Fruit fly (Drosophila melanogaster): Measurements from ENCODE around the gene fz.
A peak's percentile ranks its signal among the peaks of the same experiment; 100 is the strongest.

fz gene

dm6 chr3L:14329042-14329441 lies 54.9 kb downstream of the fz start, which contains the start of gene CG13482:
Gene CG13482 (plus strand): TSS chr3L:14329346.
- TF ChIP-seq kay (GFP tag; ENCODE audit: borderline replicate concordance) = peak; percentile 96
- no peak for TF ChIP-seq CG7045 (GFP tag; optimal IDR thresholded peaks at IDR 0.05)

dm6 chr3L:14332533-14332932 lies 58.4 kb downstream of the fz start:
- TF ChIP-seq CG11617 (GFP tag; optimal IDR thresholded peaks at IDR 0.05) = no peak

dm6 chr3L:14335880-14336279 lies 61.7 kb downstream of the fz start:
- TF ChIP-seq CG7101 (tag; optimal IDR thresholded peaks at IDR 0.05) = no peak
- peak; percentile 45 for TF ChIP-seq kay (GFP tag; ENCODE audit: borderline replicate concordance)
- TF ChIP-seq Mnt (GFP tag; optimal IDR thresholded peaks at IDR 0.05) = no peak
- no peak for TF ChIP-seq Hr96 (GFP tag; optimal IDR thresholded peaks at IDR 0.05)
- no peak for TF ChIP-seq CG12768 (GFP tag; optimal IDR thresholded peaks at IDR 0.05)
- TF ChIP-seq CG33017 (tag; optimal IDR thresholded peaks at IDR 0.05) = no peak
- no peak for TF ChIP-seq CG14711 (tag; optimal IDR thresholded peaks at IDR 0.05)
- TF ChIP-seq CG1620 (GFP tag; optimal IDR thresholded peaks at IDR 0.05) = no peak

DNA sequence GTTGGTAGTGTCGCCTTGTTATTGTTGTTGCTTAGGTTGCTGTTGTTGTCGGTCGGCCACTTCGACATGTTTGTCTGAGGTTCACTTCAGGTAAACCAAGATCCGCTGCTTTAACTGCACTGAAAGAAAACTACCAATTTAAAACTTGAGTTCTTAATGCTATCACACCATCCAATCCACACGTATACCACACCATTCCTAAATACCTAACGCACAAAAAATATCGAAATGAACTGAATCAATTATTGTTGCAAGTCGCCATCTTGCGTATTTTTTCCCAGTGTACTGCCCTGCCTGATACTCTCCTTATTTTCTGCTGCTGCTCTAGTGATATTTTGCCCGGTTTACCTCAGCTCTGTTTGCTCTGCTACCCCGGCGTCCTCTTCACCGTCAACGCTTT lies 64.7 kb downstream of the fz start:
- TF ChIP-seq pad (GFP tag; optimal IDR thresholded peaks at IDR 0.05) (peak; percentile 2), CG33017 (tag; optimal IDR thresholded peaks at IDR 0.05) (no peak), bab1 (GFP tag; optimal IDR thresholded peaks at IDR 0.05) (peak; percentile 81), Clk (GFP tag; optimal IDR thresholded peaks at IDR 0.05) (no peak), cic (GFP tag; optimal IDR thresholded peaks at IDR 0.05) (no peak), toe (GFP tag; optimal IDR thresholded peaks at IDR 0.05) (no peak), Crg-1 (GFP tag; optimal IDR thresholded peaks at IDR 0.05) (no peak), CG11617 (GFP tag; optimal IDR thresholded peaks at IDR 0.05) (no peak), CG5204 (GFP tag; optimal IDR thresholded peaks at IDR 0.05) (no peak), Hr96 (GFP tag; optimal IDR thresholded peaks at IDR 0.05) (no peak), CG12768 (GFP tag; optimal IDR thresholded peaks at IDR 0.05) (no peak), Mnt (GFP tag; optimal IDR thresholded peaks at IDR 0.05) (no peak), kay (GFP tag; ENCODE audit: borderline replicate concordance) (no peak), cnc (optimal IDR thresholded peaks at IDR 0.05) (no peak), CG1620 (GFP tag; optimal IDR thresholded peaks at IDR 0.05) (peak; percentile 16), CG7101 (tag; optimal IDR thresholded peaks at IDR 0.05) (no peak), tj (GFP tag; optimal IDR thresholded peaks at IDR 0.05) (peak; percentile 44), ovo (GFP tag; optimal IDR thresholded peaks at IDR 0.05) (no peak), CG14711 (tag; optimal IDR thresholded peaks at IDR 0.05) (peak; percentile 31), CG7045 (GFP tag; optimal IDR thresholded peaks at IDR 0.05) (no peak)

DNA sequence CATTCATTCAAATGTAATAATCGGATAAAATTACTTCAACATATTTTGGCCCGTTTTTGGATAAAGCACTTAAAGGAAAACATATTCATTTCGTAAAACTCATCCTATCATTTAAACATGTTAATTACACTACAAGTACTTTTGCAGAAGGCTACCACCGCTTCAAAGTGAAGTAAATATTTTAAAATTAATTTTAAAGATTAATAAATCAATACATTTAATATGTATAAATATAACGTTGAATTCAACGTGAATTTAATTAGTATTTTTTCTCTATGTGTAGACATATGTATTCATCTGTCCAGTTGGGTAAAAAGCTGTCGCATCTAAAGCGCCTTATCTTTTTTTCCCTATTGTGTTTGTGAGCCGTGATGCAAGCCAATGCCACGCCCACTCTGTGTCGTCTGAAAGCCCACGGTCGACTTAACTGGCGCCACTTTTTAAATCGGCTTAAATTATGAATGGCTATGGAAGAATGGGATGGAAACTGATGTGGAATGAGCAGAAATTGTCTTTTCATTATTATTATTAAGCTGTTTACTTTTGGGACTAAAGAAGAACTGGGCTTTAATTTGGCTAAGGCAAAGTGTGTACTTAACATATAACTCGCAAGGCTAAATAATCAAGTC lies 69.3 kb downstream of the fz start:
- no peak for TF ChIP-seq ovo (GFP tag; optimal IDR thresholded peaks at IDR 0.05)
- TF ChIP-seq tj (GFP tag; optimal IDR thresholded peaks at IDR 0.05) = no peak
- TF ChIP-seq kay (GFP tag; ENCODE audit: borderline replicate concordance) = peak; percentile 29
- no peak for TF ChIP-seq Clk (GFP tag; optimal IDR thresholded peaks at IDR 0.05)
- TF ChIP-seq Mnt (GFP tag; optimal IDR thresholded peaks at IDR 0.05) = no peak

DNA sequence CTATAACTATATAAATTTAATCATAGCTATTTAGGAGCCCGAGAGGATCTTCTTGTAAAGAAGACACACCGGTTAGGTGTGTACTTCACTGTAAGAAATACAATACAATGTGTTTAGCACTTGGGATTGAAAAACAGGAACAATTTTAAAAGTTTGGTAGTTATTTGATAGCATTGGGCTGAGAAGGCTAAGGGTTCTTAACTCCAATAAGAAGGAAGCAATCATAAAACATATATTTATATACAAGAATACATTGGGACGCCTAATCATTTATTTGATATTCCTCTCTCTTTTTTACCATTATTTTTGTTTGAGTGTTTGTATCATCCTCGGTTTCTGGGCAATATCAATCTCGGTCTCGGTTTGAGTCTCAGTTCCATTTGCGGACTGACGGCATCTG lies 72.4 kb downstream of the fz start:
- TF ChIP-seq Hr96 (GFP tag; optimal IDR thresholded peaks at IDR 0.05) (no peak), CG14711 (tag; optimal IDR thresholded peaks at IDR 0.05) (no peak), bab1 (GFP tag; optimal IDR thresholded peaks at IDR 0.05) (no peak), toe (GFP tag; optimal IDR thresholded peaks at IDR 0.05) (no peak), pad (GFP tag; optimal IDR thresholded peaks at IDR 0.05) (no peak), CG7101 (tag; optimal IDR thresholded peaks at IDR 0.05) (no peak), CG7045 (GFP tag; optimal IDR thresholded peaks at IDR 0.05) (no peak), CG33017 (tag; optimal IDR thresholded peaks at IDR 0.05) (no peak), cnc (optimal IDR thresholded peaks at IDR 0.05) (no peak), CG5204 (GFP tag; optimal IDR thresholded peaks at IDR 0.05) (no peak), Clk (GFP tag; optimal IDR thresholded peaks at IDR 0.05) (no peak), kay (GFP tag; ENCODE audit: borderline replicate concordance) (no peak), Mnt (GFP tag; optimal IDR thresholded peaks at IDR 0.05) (no peak), CG1620 (GFP tag; optimal IDR thresholded peaks at IDR 0.05) (no peak), CG11617 (GFP tag; optimal IDR thresholded peaks at IDR 0.05) (no peak), tj (GFP tag; optimal IDR thresholded peaks at IDR 0.05) (no peak), ovo (GFP tag; optimal IDR thresholded peaks at IDR 0.05) (no peak), CG12768 (GFP tag; optimal IDR thresholded peaks at IDR 0.05) (no peak)

dm6 chr3L:14350218-14350617 lies 76.1 kb downstream of the fz start:
- TF ChIP-seq cic (GFP tag; optimal IDR thresholded peaks at IDR 0.05) (no peak), ovo (GFP tag; optimal IDR thresholded peaks at IDR 0.05) (no peak), CG11617 (GFP tag; optimal IDR thresholded peaks at IDR 0.05) (no peak), CG12768 (GFP tag; optimal IDR thresholded peaks at IDR 0.05) (no peak), pad (GFP tag; optimal IDR thresholded peaks at IDR 0.05) (no peak), tj (GFP tag; optimal IDR thresholded peaks at IDR 0.05) (no peak), CG7101 (tag; optimal IDR thresholded peaks at IDR 0.05) (no peak), Hr96 (GFP tag; optimal IDR thresholded peaks at IDR 0.05) (no peak), kay (GFP tag; ENCODE audit: borderline replicate concordance) (no peak), CG1620 (GFP tag; optimal IDR thresholded peaks at IDR 0.05) (no peak), Mnt (GFP tag; optimal IDR thresholded peaks at IDR 0.05) (no peak), CG14711 (tag; optimal IDR thresholded peaks at IDR 0.05) (no peak), cnc (optimal IDR thresholded peaks at IDR 0.05) (no peak), Clk (GFP tag; optimal IDR thresholded peaks at IDR 0.05) (no peak), toe (GFP tag; optimal IDR thresholded peaks at IDR 0.05) (no peak), CG7045 (GFP tag; optimal IDR thresholded peaks at IDR 0.05) (no peak), CG33017 (tag; optimal IDR thresholded peaks at IDR 0.05) (no peak)

Measured in whole organism, adult.